Fruit fly (Drosophila melanogaster): ENCODE data around the gene Gr10b.

Gene Gr10b

dm6 chrX:11449476-11450119 is 36.6 kb upstream of the Gr10b start (continued):
- TF ChIP-seq unc-4 (GFP tag; IDR thresholded peaks at IDR 0.05; ENCODE audit: partially characterized antibody): no peak
- TF ChIP-seq sisA (GFP tag; IDR thresholded peaks at IDR 0.05): peak; percentile 88
- TF ChIP-seq Oli (tag; optimal IDR thresholded peaks at IDR 0.05): peak; percentile 89
- TF ChIP-seq CG10565 (GFP tag; optimal IDR thresholded peaks at IDR 0.05): no peak
- peak; percentile 73 for TF ChIP-seq CG7987 (GFP tag; optimal IDR thresholded peaks at IDR 0.05)
- no peak for TF ChIP-seq Dref (GFP tag; IDR thresholded peaks at IDR 0.05)
- TF ChIP-seq CG8924 (tag; optimal IDR thresholded peaks at IDR 0.05): peak; percentile 80
- TF ChIP-seq fd96Cb (tag; optimal IDR thresholded peaks at IDR 0.05): peak; percentile 85
- peak; percentile 79 to 85 for TF ChIP-seq Pdp1 (GFP tag; optimal IDR thresholded peaks at IDR 0.05)
- TF ChIP-seq CG13123 (GFP tag; optimal IDR thresholded peaks at IDR 0.05): peak; percentile 57
- TF ChIP-seq CG3163 (GFP tag; optimal IDR thresholded peaks at IDR 0.05): peak; percentile 64
- peak; percentile 81 for TF ChIP-seq CG8944 (GFP tag; optimal IDR thresholded peaks at IDR 0.05)
- TF ChIP-seq Fer1 (GFP tag; optimal IDR thresholded peaks at IDR 0.05): peak; percentile 88
- TF ChIP-seq CG32532 (GFP tag; IDR thresholded peaks at IDR 0.05): peak; percentile 86
- TF ChIP-seq danr (GFP tag; IDR thresholded peaks at IDR 0.05): peak; percentile 79
- TF ChIP-seq sim (GFP tag; IDR thresholded peaks at IDR 0.05): peak; percentile 52; the same call in 1 of the 2 replicates
- TF ChIP-seq CG14667 (GFP tag; IDR thresholded peaks at IDR 0.05): peak; percentile 85
- peak; percentile 53; the same call in 1 of the 2 replicates for TF ChIP-seq cas (GFP tag; IDR thresholded peaks at IDR 0.05)
- TF ChIP-seq cwo (GFP tag; optimal IDR thresholded peaks at IDR 0.05): peak; percentile 77
- TF ChIP-seq stc (GFP tag; IDR thresholded peaks at IDR 0.05): peak; percentile 83
- TF ChIP-seq Trl (optimal IDR thresholded peaks at IDR 0.05): no peak
- TF ChIP-seq Trl (GFP tag; optimal IDR thresholded peaks at IDR 0.05): peak; percentile 83
- no peak for TF ChIP-seq CG3065 (GFP tag; optimal IDR thresholded peaks at IDR 0.05)
- peak; percentile 47 for TF ChIP-seq disco-r (GFP tag; optimal IDR thresholded peaks at IDR 0.05)
- TF ChIP-seq CG15073 (GFP tag; optimal IDR thresholded peaks at IDR 0.05): no peak
- TF ChIP-seq Rx (GFP tag; IDR thresholded peaks at IDR 0.05): peak; percentile 85
- peak; percentile 85 for TF ChIP-seq PHDP (tag; optimal IDR thresholded peaks at IDR 0.05)
- peak; percentile 85 for TF ChIP-seq Atf6 (GFP tag; IDR thresholded peaks at IDR 0.05)
- TF ChIP-seq CG7372 (GFP tag; IDR thresholded peaks at IDR 0.05): peak; percentile 85
- TF ChIP-seq ro (GFP tag; IDR thresholded peaks at IDR 0.05): 0 out of 2 replicates have a peak, but pooled peaks have one; percentile 26
- peak; percentile 78 for TF ChIP-seq schlank (tag; optimal IDR thresholded peaks at IDR 0.05)
- TF ChIP-seq E2f2 (GFP tag; IDR thresholded peaks at IDR 0.05): peak; percentile 58
- TF ChIP-seq Drgx (GFP tag; IDR thresholded peaks at IDR 0.05): peak; percentile 70
- TF ChIP-seq Nf-YA (GFP tag; IDR thresholded peaks at IDR 0.05): peak; percentile 71
- peak; percentile 88 for TF ChIP-seq unpg (GFP tag; optimal IDR thresholded peaks at IDR 0.05)
- peak; percentile 42; the same call in 1 of the 3 replicates for TF ChIP-seq sr (GFP tag; IDR thresholded peaks at IDR 0.05)
- TF ChIP-seq CTCF (GFP tag; optimal IDR thresholded peaks at IDR 0.05): peak; percentile 22
- TF ChIP-seq sqz (GFP tag; optimal IDR thresholded peaks at IDR 0.05): peak; percentile 78
- TF ChIP-seq CG7839 (tag; optimal IDR thresholded peaks at IDR 0.05): peak; percentile 90
- TF ChIP-seq abd-A (tag; optimal IDR thresholded peaks at IDR 0.05): peak; percentile 33
- peak; percentile 75 for TF ChIP-seq Asciz (GFP tag; optimal IDR thresholded peaks at IDR 0.05)
- TF ChIP-seq CG10654 (GFP tag; optimal IDR thresholded peaks at IDR 0.05): peak; percentile 69
- TF ChIP-seq CG4360 (GFP tag; IDR thresholded peaks at IDR 0.05): peak; percentile 52
- TF ChIP-seq CG2202 (tag; optimal IDR thresholded peaks at IDR 0.05): peak; percentile 43
- TF ChIP-seq CG33213 (GFP tag; optimal IDR thresholded peaks at IDR 0.05): peak; percentile 72
- TF ChIP-seq CG6854 (GFP tag; optimal IDR thresholded peaks at IDR 0.05): peak; percentile 65
- peak; percentile 56 for TF ChIP-seq gcm (GFP tag; optimal IDR thresholded peaks at IDR 0.05)
- TF ChIP-seq CG10147 (GFP tag; optimal IDR thresholded peaks at IDR 0.05): peak; percentile 79
- TF ChIP-seq ash1 (GFP tag; optimal IDR thresholded peaks at IDR 0.05): no peak
- peak; percentile 82 for TF ChIP-seq CG13624 (GFP tag; optimal IDR thresholded peaks at IDR 0.05)
- no peak for TF ChIP-seq ato (GFP tag; IDR thresholded peaks at IDR 0.05; ENCODE audit: partially characterized antibody)
